Worm (Caenorhabditis elegans) whole organism, L2 larva: ENCODE measurements around the gene hcp-2.
A peak's percentile ranks its signal among the peaks of the same experiment; 100 is the strongest.

Experiments used
- F13H6.1 ChIP-seq: sonication (generic microtip); optimal IDR thresholded peaks from 2 replicates; lab custom pipeline; 2016; ENCODE audit warnings: missing genetic modification characterization, missing compliant biosample characterization
- R02D3.7 ChIP-seq: fragments of 150-350 bp; optimal IDR thresholded peaks from 2 replicates; lab custom pipeline; 2014; ENCODE audit warnings: missing biosample characterization, missing genetic modification characterization
- Y55F3AM.14 ChIP-seq: fragments of 200-800 bp; sonication (Bioruptor generic); optimal IDR thresholded peaks from 2 replicates; lab custom pipeline; 2018; ENCODE audit warnings: mild to moderate bottlenecking, missing genetic modification characterization, missing compliant biosample characterization
- ZK546.5 ChIP-seq: sonication (generic microtip); optimal IDR thresholded peaks from 2 replicates; lab custom pipeline; 2017; ENCODE audit warnings: missing biosample characterization, missing genetic modification characterization
- alr-1 ChIP-seq: fragments of 150-350 bp; optimal IDR thresholded peaks from 2 replicates; lab custom pipeline; 2014; ENCODE audit warnings: missing biosample characterization, missing genetic modification characterization
- aly-2 ChIP-seq: fragments of 150-350 bp; optimal IDR thresholded peaks from 2 replicates; lab custom pipeline; 2014; ENCODE audit warnings: missing biosample characterization, missing genetic modification characterization
- ama-1 ChIP-seq: fragments of 150-350 bp; optimal IDR thresholded peaks from 2 replicates; lab custom pipeline; 2018; ENCODE audit warnings: inconsistent platforms
- ceh-82 ChIP-seq: fragments of 150-350 bp; optimal IDR thresholded peaks from 2 replicates; lab custom pipeline; 2014; ENCODE audit warnings: missing biosample characterization, missing genetic modification characterization
- crh-2 ChIP-seq: sonication (generic microtip); optimal IDR thresholded peaks from 2 replicates; lab custom pipeline; 2017; ENCODE audit warnings: missing biosample characterization, missing genetic modification characterization
- dmd-4 ChIP-seq: sonication (generic microtip); optimal IDR thresholded peaks from 2 replicates; lab custom pipeline; 2017; ENCODE audit warnings: missing biosample characterization, missing genetic modification characterization
- egl-27 ChIP-seq: sonication (generic microtip); optimal IDR thresholded peaks from 3 replicates; lab custom pipeline; 2017; ENCODE audit warnings: missing biosample characterization, missing genetic modification reagents, missing genetic modification characterization
- elt-3 ChIP-seq: sonication (generic microtip); optimal IDR thresholded peaks from 2 replicates; lab custom pipeline; 2017; ENCODE audit warnings: missing biosample characterization, missing genetic modification characterization
- fos-1 ChIP-seq: fragments of 150-350 bp; optimal IDR thresholded peaks from 2 replicates; lab custom pipeline; 2014; ENCODE audit warnings: missing biosample characterization, missing genetic modification characterization
- gmeb-1 ChIP-seq: fragments of 150-350 bp; optimal IDR thresholded peaks from 2 replicates; lab custom pipeline; 2014; ENCODE audit warnings: missing biosample characterization, missing genetic modification characterization
- lin-13 ChIP-seq: fragments of 150-350 bp; optimal IDR thresholded peaks from 2 replicates; lab custom pipeline; 2014; ENCODE audit warnings: missing biosample characterization, missing genetic modification reagents, missing genetic modification characterization
- lin-39 ChIP-seq: fragments of 150-350 bp; optimal IDR thresholded peaks from 2 replicates; lab custom pipeline; 2014; ENCODE audit warnings: missing biosample characterization, missing genetic modification reagents, missing genetic modification characterization
- mbf-1 ChIP-seq: sonication (generic microtip); optimal IDR thresholded peaks from 2 replicates; lab custom pipeline; 2017; ENCODE audit warnings: missing biosample characterization, missing genetic modification characterization
- mdl-1 ChIP-seq, 2 experiments: fragments of 150-350 bp in 1 of 2; sonication (generic microtip) in 1 of 2; optimal IDR thresholded peaks; 2 replicates each; lab custom pipeline; 2017; ENCODE audit warnings: missing biosample characterization in 2 of 2, missing genetic modification characterization in 2 of 2
- nhr-10 ChIP-seq: sonication (generic microtip); optimal IDR thresholded peaks from 2 replicates; lab custom pipeline; 2017; ENCODE audit warnings: missing biosample characterization, missing genetic modification characterization
- nhr-21 ChIP-seq: fragments of 150-350 bp; optimal IDR thresholded peaks from 2 replicates; lab custom pipeline; 2014; ENCODE audit warnings: missing biosample characterization, missing genetic modification characterization
- nhr-23 ChIP-seq: fragments of 150-350 bp; optimal IDR thresholded peaks from 2 replicates; lab custom pipeline; 2014; ENCODE audit warnings: missing biosample characterization, missing genetic modification reagents, missing genetic modification characterization
- nhr-237 ChIP-seq: fragments of 150-350 bp; optimal IDR thresholded peaks from 2 replicates; lab custom pipeline; 2014; ENCODE audit warnings: missing biosample characterization, missing genetic modification characterization
- nhr-25 ChIP-seq: fragments of 150-350 bp; sonication (generic microtip); optimal IDR thresholded peaks from 3 replicates; lab custom pipeline; 2014; ENCODE audit warnings: missing biosample characterization, missing genetic modification characterization
- nhr-6 ChIP-seq: fragments of 150-350 bp; optimal IDR thresholded peaks from 2 replicates; lab custom pipeline; 2014; ENCODE audit warnings: missing biosample characterization, missing genetic modification characterization
- peb-1 ChIP-seq: fragments of 150-350 bp; optimal IDR thresholded peaks from 2 replicates; lab custom pipeline; 2014; ENCODE audit warnings: missing biosample characterization, missing genetic modification characterization
- sem-4 ChIP-seq: fragments of 150-350 bp; optimal IDR thresholded peaks from 2 replicates; lab custom pipeline; 2014; ENCODE audit warnings: missing biosample characterization, missing genetic modification reagents, missing genetic modification characterization
- skn-1 ChIP-seq: sonication (generic microtip); optimal IDR thresholded peaks from 2 replicates; lab custom pipeline; 2017; ENCODE audit warnings: missing biosample characterization, missing genetic modification characterization
- sma-3 ChIP-seq: sonication (generic microtip); optimal IDR thresholded peaks from 2 replicates; lab custom pipeline; 2016; ENCODE audit warnings: missing genetic modification reagents, missing genetic modification characterization, missing compliant biosample characterization
- sma-9 ChIP-seq, 2 experiments: fragments of 150-350 bp in 1 of 2; sonication (generic microtip) in 1 of 2; optimal IDR thresholded peaks; 2 replicates each; lab custom pipeline; 2014 to 2016; ENCODE audit warnings: missing genetic modification characterization in 2 of 2, mild to moderate bottlenecking in 1 of 2, missing biosample characterization in 1 of 2, missing compliant biosample characterization in 1 of 2, missing genetic modification reagents in 1 of 2, moderate library complexity in 1 of 2
- snpc-4 ChIP-seq: fragments of 150-350 bp; optimal IDR thresholded peaks from 2 replicates; lab custom pipeline; 2014; ENCODE audit warnings: missing biosample characterization, missing genetic modification characterization
- unc-39 ChIP-seq: fragments of 150-350 bp; optimal IDR thresholded peaks from 2 replicates; lab custom pipeline; 2014; ENCODE audit warnings: missing biosample characterization, missing genetic modification characterization
- unc-55 ChIP-seq: fragments of 150-350 bp; sonication (generic microtip); optimal IDR thresholded peaks from 3 replicates; lab custom pipeline; 2014; ENCODE audit warnings: missing biosample characterization, missing genetic modification reagents, missing genetic modification characterization
- unc-62 ChIP-seq: fragments of 150-350 bp; optimal IDR thresholded peaks from 2 replicates; lab custom pipeline; 2014; ENCODE audit warnings: missing biosample characterization, missing genetic modification reagents, missing genetic modification characterization
- ztf-1 ChIP-seq: fragments of 200-800 bp; sonication (Bioruptor generic); conservative IDR thresholded peaks from 2 replicates; pipeline ENCODE4 v1.3.6; 2022; ENCODE audit warnings: missing genetic modification characterization, missing compliant biosample characterization
- ztf-11 ChIP-seq: sonication (generic microtip); optimal IDR thresholded peaks from 2 replicates; lab custom pipeline; 2017; ENCODE audit warnings: missing biosample characterization, missing genetic modification characterization
- ztf-4 ChIP-seq: fragments of 150-350 bp; optimal IDR thresholded peaks from 2 replicates; lab custom pipeline; 2014; ENCODE audit warnings: missing biosample characterization, missing genetic modification characterization

Gene hcp-2

DNA sequence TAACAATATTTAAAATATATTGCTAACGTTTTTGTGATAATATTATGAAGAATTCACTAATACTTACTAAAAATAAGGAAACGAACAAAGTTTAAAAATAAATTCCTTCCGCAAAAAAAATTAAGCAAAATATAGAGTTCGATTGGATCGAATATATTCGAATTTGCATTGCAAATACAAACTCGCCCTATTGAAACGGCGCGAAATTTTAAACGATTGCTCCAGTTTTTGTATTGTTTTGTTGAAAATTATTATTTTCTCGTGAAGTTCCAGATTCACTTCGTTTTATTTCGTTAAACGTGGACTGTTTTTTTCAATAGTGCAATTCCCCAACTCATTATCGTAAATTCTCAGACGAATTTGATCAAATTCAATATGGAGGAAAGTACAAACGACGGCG, at the start of gene hcp-2, which contains the start of gene atl-1:
Gene hcp-2, plus strand, starts transcription at position 353 of the 400 bp plus-strand sequence.
Gene atl-1, minus strand, starts transcription at position 89 of the 400 bp plus-strand sequence.
- no peak for TF ChIP-seq ztf-4
- peak; percentile 45 for TF ChIP-seq gmeb-1 (tag; lab: Kevin White, UChicago)
- TF ChIP-seq crh-2 (tag; lab: Kevin White, UChicago): no peak
- no peak for TF ChIP-seq ZK546.5
- TF ChIP-seq ztf-1 (GFP tag; lab: Robert Waterston, UW): no peak
- no peak for TF ChIP-seq egl-27 (tag; lab: Kevin White, UChicago)
- no peak for TF ChIP-seq lin-13 (GFP tag; lab: Kevin White, UChicago)
- TF ChIP-seq skn-1 (tag; lab: Kevin White, UChicago): no peak

ce11 chrV:9608256-9608655, 37.4 kb upstream of the hcp-2 start, which contains the start of gene dop-2:
TSS of gene dop-2 (plus strand) at chrV:9608556.
- TF ChIP-seq gmeb-1 (tag; lab: Kevin White, UChicago) (no peak), elt-3 (tag; lab: Kevin White, UChicago) (no peak), nhr-10 (no peak), nhr-23 (tag; lab: Kevin White, UChicago) (no peak), fos-1 (no peak), egl-27 (tag; lab: Kevin White, UChicago) (no peak), snpc-4 (tag; lab: Kevin White, UChicago) (no peak), sem-4 (tag; lab: Kevin White, UChicago) (no peak)

DNA sequence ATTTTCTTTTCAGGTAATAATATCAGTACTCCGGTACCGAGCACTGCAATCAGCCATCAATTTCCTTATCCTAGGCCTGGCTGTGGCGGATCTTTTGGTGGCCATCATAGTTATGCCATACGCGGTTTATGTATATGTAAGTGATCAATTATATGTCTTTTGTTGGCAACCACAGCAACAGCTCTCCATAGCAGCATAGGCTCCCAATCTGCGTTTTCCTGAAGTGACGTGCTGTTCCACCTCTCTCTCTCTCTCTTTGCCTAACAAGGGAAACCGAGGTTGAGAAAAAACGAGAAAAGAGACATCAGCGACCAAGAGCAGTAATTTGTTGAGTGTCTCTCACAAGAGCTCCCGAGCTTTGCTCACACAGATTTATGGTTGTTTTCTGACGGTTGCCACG, 36.4 kb upstream of the hcp-2 start:
- no peak for TF ChIP-seq Y55F3AM.14 (GFP tag; lab: Kevin White, UChicago)
- TF ChIP-seq alr-1: no peak
- no peak for TF ChIP-seq lin-39
- TF ChIP-seq dmd-4 (tag; lab: Kevin White, UChicago): no peak
- no peak for TF ChIP-seq sma-9 (GFP tag; optimal IDR thresholded peaks at IDR 0.05; lab: Kevin White, UChicago)
- no peak for TF ChIP-seq sma-9 (tag; optimal IDR thresholded peaks at IDR 0.05; lab: Kevin White, UChicago)
- no peak for TF ChIP-seq unc-62 (GFP tag; lab: Kevin White, UChicago)
- no peak for TF ChIP-seq unc-55
- TF ChIP-seq ceh-82 (tag; lab: Kevin White, UChicago): no peak
- TF ChIP-seq mdl-1 (tag; optimal IDR thresholded peaks at IDR 0.05; lab: Kevin White, UChicago): no peak
- no peak for TF ChIP-seq sem-4 (tag; lab: Kevin White, UChicago)
- no peak for TF ChIP-seq unc-39 (tag; lab: Kevin White, UChicago)
- no peak for TF ChIP-seq ztf-11
- TF ChIP-seq lin-13 (GFP tag; lab: Kevin White, UChicago): no peak
- no peak for TF ChIP-seq F13H6.1 (tag; lab: Kevin White, UChicago)
- TF ChIP-seq nhr-10: no peak
- TF ChIP-seq, all 48 proteins: peak for 0

ce11 chrV:9615725-9616124, 29.9 kb upstream of the hcp-2 start, which contains the start of gene pqn-63:
TSS of gene pqn-63 (plus strand) at chrV:9616031.
- TF ChIP-seq ZK546.5: no peak
- no peak for TF ChIP-seq crh-2 (tag; lab: Kevin White, UChicago)
- TF ChIP-seq Y55F3AM.14 (GFP tag; lab: Kevin White, UChicago): no peak
- no peak for TF ChIP-seq aly-2 (tag; lab: Kevin White, UChicago)
- no peak for TF ChIP-seq R02D3.7 (tag; lab: Kevin White, UChicago)
- no peak for TF ChIP-seq ama-1 (lab: Kevin White, UChicago)
- no peak for TF ChIP-seq nhr-25
- TF ChIP-seq nhr-237 (tag; lab: Kevin White, UChicago): no peak
- no peak for TF ChIP-seq snpc-4 (tag; lab: Kevin White, UChicago)
- TF ChIP-seq nhr-21 (tag; lab: Kevin White, UChicago): no peak
- TF ChIP-seq ztf-1 (GFP tag; lab: Robert Waterston, UW): no peak
- TF ChIP-seq unc-39 (tag; lab: Kevin White, UChicago): no peak
- TF ChIP-seq, all 48 proteins: peak for 0

DNA sequence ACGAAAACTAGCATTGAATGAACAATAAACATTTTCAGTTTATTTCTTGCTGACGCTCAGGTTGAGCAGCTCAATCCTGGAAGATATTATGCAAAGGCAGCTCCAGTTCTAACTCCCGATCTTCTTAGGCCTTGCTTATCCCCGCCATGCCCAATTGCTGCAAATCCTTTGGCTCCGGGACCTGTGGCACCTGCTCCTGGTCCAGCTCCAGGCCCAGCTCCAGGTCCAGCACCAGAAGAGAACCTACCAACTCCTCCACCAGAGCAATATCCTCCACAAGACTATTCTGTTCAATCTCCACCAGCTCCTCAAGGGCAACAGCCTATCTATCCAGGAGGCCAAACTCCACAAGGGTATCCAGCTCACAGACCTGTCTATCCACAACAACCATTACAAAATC, 29.5 kb upstream of the hcp-2 start:
- TF ChIP-seq mbf-1 (tag; lab: Kevin White, UChicago): no peak
- no peak for TF ChIP-seq nhr-237 (tag; lab: Kevin White, UChicago)
- no peak for TF ChIP-seq snpc-4 (tag; lab: Kevin White, UChicago)
- no peak for TF ChIP-seq sem-4 (tag; lab: Kevin White, UChicago)
- TF ChIP-seq crh-2 (tag; lab: Kevin White, UChicago): no peak
- no peak for TF ChIP-seq sma-3 (GFP tag; lab: Kevin White, UChicago)
- TF ChIP-seq Y55F3AM.14 (GFP tag; lab: Kevin White, UChicago): no peak
- no peak for TF ChIP-seq nhr-6 (tag; lab: Kevin White, UChicago)
- no peak for TF ChIP-seq ceh-82 (tag; lab: Kevin White, UChicago)
- TF ChIP-seq skn-1 (tag; lab: Kevin White, UChicago): no peak
- no peak for TF ChIP-seq unc-62 (GFP tag; lab: Kevin White, UChicago)
- no peak for TF ChIP-seq ztf-1 (GFP tag; lab: Robert Waterston, UW)
- TF ChIP-seq lin-13 (GFP tag; lab: Kevin White, UChicago): no peak
- no peak for TF ChIP-seq dmd-4 (tag; lab: Kevin White, UChicago)
- no peak for TF ChIP-seq nhr-10
- no peak for TF ChIP-seq peb-1 (tag; lab: Kevin White, UChicago)
- no peak for TF ChIP-seq R02D3.7 (tag; lab: Kevin White, UChicago)
